Fruit fly (Drosophila melanogaster): Measurements from ENCODE around the gene GATAd.

GATAd gene

DNA sequence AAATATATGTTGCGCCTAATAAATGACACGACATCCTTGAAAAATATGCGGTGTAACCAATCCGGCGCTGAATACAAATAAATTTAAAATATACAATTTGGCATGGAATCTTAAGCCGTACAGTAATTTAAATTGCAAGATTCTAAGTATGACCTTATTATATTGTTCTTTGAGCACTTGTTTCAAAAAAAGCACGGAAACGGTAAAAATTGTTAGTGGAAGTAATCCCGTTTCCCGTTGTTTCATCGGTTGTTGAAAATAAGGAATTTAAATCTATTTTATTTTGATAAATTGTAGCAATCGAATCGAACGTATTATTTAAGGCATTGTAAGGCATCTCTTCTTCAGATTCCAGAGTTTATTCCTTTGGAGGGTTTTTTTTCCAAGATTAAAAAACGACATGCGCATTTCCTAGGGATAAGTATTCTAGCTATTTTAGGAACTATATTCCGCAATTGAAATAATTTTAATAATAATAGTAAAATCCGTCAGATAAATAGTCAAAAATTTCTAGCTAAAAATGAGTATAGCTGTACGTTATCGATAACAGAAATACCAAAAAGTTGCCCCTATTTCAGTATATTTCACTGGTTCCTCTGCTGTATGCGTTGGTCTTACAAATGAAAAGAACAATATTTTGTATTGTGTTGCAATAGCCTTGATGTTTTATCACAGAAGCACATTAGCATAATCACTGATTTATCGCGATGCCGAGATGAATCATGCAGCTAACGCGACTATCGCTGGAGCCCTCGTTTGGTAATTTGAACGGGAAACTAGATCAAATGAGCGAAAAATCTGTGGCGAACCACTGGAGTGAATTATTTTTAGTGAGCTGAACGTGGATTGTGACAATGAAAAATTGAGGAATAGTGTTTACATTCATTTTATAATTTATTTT is at the start of gene GATAd (continued):
- TF ChIP-seq tx (GFP tag; optimal IDR thresholded peaks at IDR 0.05) = no peak
- TF ChIP-seq cwo (GFP tag; optimal IDR thresholded peaks at IDR 0.05) = no peak
- no peak for TF ChIP-seq crc (GFP tag; optimal IDR thresholded peaks at IDR 0.05)
- TF ChIP-seq CG17802 (tag; optimal IDR thresholded peaks at IDR 0.05) = no peak
- no peak for TF ChIP-seq CG1233 (GFP tag; optimal IDR thresholded peaks at IDR 0.05)

DNA sequence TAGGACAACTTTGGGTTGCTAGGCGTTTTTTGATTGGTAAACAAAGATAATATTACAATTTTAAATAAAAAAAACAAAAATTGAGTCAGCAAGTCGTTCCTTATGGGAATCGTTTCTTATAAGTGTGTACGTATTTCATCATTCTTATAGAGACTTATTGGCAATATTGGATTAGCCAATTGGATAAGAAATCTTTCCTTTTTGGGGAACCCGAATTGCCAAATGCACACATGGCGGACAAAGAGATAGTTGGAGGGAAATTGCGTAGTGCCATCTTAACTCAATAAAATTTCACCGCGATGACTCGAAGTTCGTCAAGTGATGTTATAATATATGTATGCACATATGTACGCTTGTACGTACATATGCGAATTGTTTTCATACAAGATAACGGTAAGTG is 42.3 kb upstream of the GATAd start:
- no peak for TF ChIP-seq dysf (GFP tag; IDR thresholded peaks at IDR 0.05)
- TF ChIP-seq insv (GFP tag; optimal IDR thresholded peaks at IDR 0.05) = peak in 1 of 2 experiments; percentile 94
- TF ChIP-seq Elba2 (GFP tag; optimal IDR thresholded peaks at IDR 0.05) = peak; percentile 100
- TF ChIP-seq CG14860 (GFP tag; IDR thresholded peaks at IDR 0.05; ENCODE audit: partially characterized antibody) = no peak
- no peak for TF ChIP-seq hth (optimal IDR thresholded peaks at IDR 0.05)
- TF ChIP-seq CG12659 (GFP tag; optimal IDR thresholded peaks at IDR 0.05) = no peak
- TF ChIP-seq CG34376 (GFP tag; optimal IDR thresholded peaks at IDR 0.05) = no peak
- no peak for TF ChIP-seq Nf-YB (GFP tag; optimal IDR thresholded peaks at IDR 0.05)

DNA sequence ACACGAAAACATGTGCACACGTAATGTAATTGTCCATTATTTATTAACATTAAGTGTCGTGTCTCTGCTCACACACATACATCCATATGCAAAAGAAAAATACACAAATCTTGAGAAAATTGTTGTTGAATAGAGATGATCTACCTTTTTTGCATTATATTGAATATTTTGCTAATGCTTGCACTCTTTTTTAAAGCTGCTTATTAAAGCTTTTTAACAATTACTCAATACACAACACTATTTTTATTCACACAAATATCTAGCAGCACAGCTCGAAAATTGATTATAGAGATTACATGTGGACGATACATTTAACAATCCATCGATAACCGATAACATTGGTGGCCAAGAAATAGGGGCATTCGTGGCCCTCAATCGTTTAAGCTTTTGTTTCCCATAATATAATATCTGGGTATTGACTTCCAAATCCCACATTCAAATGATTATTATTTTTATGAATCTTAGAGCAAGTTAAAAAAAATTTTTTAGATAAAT is 41.4 kb upstream of the GATAd start, which contains the start of gene Ufd4:
Gene Ufd4 (minus strand): TSS at position 300 of the 495 bp plus-strand sequence.
- TF ChIP-seq chinmo (GFP tag; IDR thresholded peaks at IDR 0.05; ENCODE audit: partially characterized antibody) = no peak
- peak; percentile 86 for TF ChIP-seq CG2712 (tag; optimal IDR thresholded peaks at IDR 0.05)
- peak; percentile 74 for TF ChIP-seq CG4424 (GFP tag; optimal IDR thresholded peaks at IDR 0.05)
- TF ChIP-seq CG7357 (GFP tag; IDR thresholded peaks at IDR 0.05) = no peak
- no peak for TF ChIP-seq CG9215 (GFP tag; IDR thresholded peaks at IDR 0.05)
- peak; percentile 46; the same call in 1 of the 3 replicates for TF ChIP-seq B-H1 (GFP tag; IDR thresholded peaks at IDR 0.05)
- TF ChIP-seq D (optimal IDR thresholded peaks at IDR 0.05) = no peak
- TF ChIP-seq D (GFP tag; optimal IDR thresholded peaks at IDR 0.05) = peak; percentile 26
- no peak for TF ChIP-seq CG6654 (GFP tag; optimal IDR thresholded peaks at IDR 0.05)
- peak; percentile 83 for TF ChIP-seq CG17829 (tag; optimal IDR thresholded peaks at IDR 0.05)
- TF ChIP-seq Hr3 (GFP tag; optimal IDR thresholded peaks at IDR 0.05) = peak; percentile 30
- TF ChIP-seq CG10979 (tag; optimal IDR thresholded peaks at IDR 0.05) = peak; percentile 64
- no peak for TF ChIP-seq klu (GFP tag; IDR thresholded peaks at IDR 0.05)
- TF ChIP-seq bab2 (GFP tag; optimal IDR thresholded peaks at IDR 0.05) = peak; percentile 56
- peak; percentile 11 for TF ChIP-seq Mes4 (GFP tag; optimal IDR thresholded peaks at IDR 0.05)
- TF ChIP-seq CG30431 (GFP tag; optimal IDR thresholded peaks at IDR 0.05) = no peak
- peak; percentile 17; the same call in 1 of the 3 replicates for TF ChIP-seq CG34224 (GFP tag; IDR thresholded peaks at IDR 0.05; ENCODE audit: partially characterized antibody)
- peak; percentile 64 for TF ChIP-seq HmgZ (tag; optimal IDR thresholded peaks at IDR 0.05)
- peak; percentile 53 for TF ChIP-seq Max (GFP tag; optimal IDR thresholded peaks at IDR 0.05)
- TF ChIP-seq pum (GFP tag; optimal IDR thresholded peaks at IDR 0.05) = peak; percentile 36
- no peak for TF ChIP-seq D19A (tag; optimal IDR thresholded peaks at IDR 0.05)
- TF ChIP-seq sim (GFP tag; IDR thresholded peaks at IDR 0.05) = peak; percentile 54; the same call in 1 of the 2 replicates
- no peak for TF ChIP-seq CG15601 (tag; optimal IDR thresholded peaks at IDR 0.05)
- TF ChIP-seq Dref (GFP tag; IDR thresholded peaks at IDR 0.05) = peak; percentile 81
- TF ChIP-seq trem (tag; optimal IDR thresholded peaks at IDR 0.05) = peak; percentile 66
- TF ChIP-seq CG11696 (GFP tag; IDR thresholded peaks at IDR 0.05) = peak; percentile 40; the same call in 1 of the 2 replicates
- no peak for TF ChIP-seq yki (optimal IDR thresholded peaks at IDR 0.05)
- peak; percentile 27 for TF ChIP-seq Atf-2 (GFP tag; optimal IDR thresholded peaks at IDR 0.05)
- peak; percentile 61 for TF ChIP-seq CG12744 (GFP tag; optimal IDR thresholded peaks at IDR 0.05)
- peak; percentile 63 for TF ChIP-seq HLH54F (GFP tag; optimal IDR thresholded peaks at IDR 0.05)
- TF ChIP-seq pnt (GFP tag; optimal IDR thresholded peaks at IDR 0.05) = peak; percentile 8
- TF ChIP-seq CG13775 (GFP tag; optimal IDR thresholded peaks at IDR 0.05) = peak; percentile 34
- TF ChIP-seq BEAF-32 (GFP tag; optimal IDR thresholded peaks at IDR 0.05) = peak; percentile 55
- peak; percentile 62 for TF ChIP-seq mam (GFP tag; optimal IDR thresholded peaks at IDR 0.05)

All from whole organism, embryonic.